Worm (Caenorhabditis elegans) whole organism, L4 larva: ENCODE measurements around the gene mtm-6.

ENCODE experiments used
- ceh-20 ChIP-seq: fragments of 200-800 bp; sonication (Bioruptor generic); IDR thresholded peaks from 2 replicates; pipeline ENCODE4 v1.3.6; 2022; ENCODE audit warnings: missing genetic modification reagents, missing genetic modification characterization, missing compliant biosample characterization
- lsy-2 ChIP-seq, 2 experiments: fragments of 150-350 bp in 1 of 2; sonication (generic microtip) in 1 of 2; optimal IDR thresholded peaks; 2 replicates each; lab custom pipeline; 2014 to 2017; ENCODE audit warnings: missing biosample characterization in 2 of 2, missing genetic modification characterization in 2 of 2
- nhr-102 ChIP-seq: sonication (generic microtip); optimal IDR thresholded peaks from 2 replicates; lab custom pipeline; 2016; ENCODE audit warnings: mild to moderate bottlenecking, missing genetic modification characterization, moderate library complexity, missing compliant biosample characterization
- nhr-237 ChIP-seq: sonication (generic microtip); optimal IDR thresholded peaks from 2 replicates; lab custom pipeline; 2017; ENCODE audit warnings: missing biosample characterization, missing genetic modification characterization
- nhr-41 ChIP-seq: fragments of 200-800 bp; sonication (Bioruptor generic); IDR thresholded peaks from 2 replicates; pipeline ENCODE4 v1.3.6; 2022; ENCODE audit warnings: missing genetic modification reagents, missing genetic modification characterization, missing compliant biosample characterization
- nhr-76 ChIP-seq: fragments of 150-350 bp; optimal IDR thresholded peaks from 2 replicates; lab custom pipeline; 2014; ENCODE audit warnings: missing biosample characterization, missing genetic modification characterization
- unc-130 ChIP-seq: sonication (generic microtip); optimal IDR thresholded peaks from 2 replicates; lab custom pipeline; 2016; ENCODE audit warnings: missing genetic modification reagents, missing genetic modification characterization, missing compliant biosample characterization

DNA sequence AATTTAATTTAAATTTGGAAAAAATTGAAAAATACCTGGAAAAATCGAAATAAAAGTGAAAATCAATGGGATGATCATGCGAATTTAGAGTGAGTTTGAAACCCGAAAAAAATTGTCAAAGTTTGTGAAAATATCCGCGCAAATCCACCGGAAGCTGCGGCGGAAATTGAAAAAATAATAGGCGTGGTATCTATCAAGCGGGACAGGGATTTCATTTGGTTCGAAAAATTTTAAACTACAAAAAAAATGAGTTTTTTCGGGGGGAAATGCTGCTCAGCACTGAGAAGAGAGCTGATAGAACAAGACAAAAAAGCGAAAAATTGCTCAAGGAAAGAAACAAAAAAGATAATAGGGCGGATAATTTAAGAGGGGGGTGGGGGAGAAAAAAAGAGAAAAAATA, 24.1 kb downstream of the mtm-6 start, which contains the start of gene T03F6.9:
- TF ChIP-seq nhr-76 (tag; lab: Kevin White, UChicago) = no peak
- no peak for TF ChIP-seq nhr-102 (tag; lab: Kevin White, UChicago)
- TF ChIP-seq ceh-20 (GFP tag; lab: Robert Waterston, UW) = no peak
- no peak for TF ChIP-seq unc-130 (GFP tag; lab: Kevin White, UChicago)
- TF ChIP-seq nhr-41 (GFP tag; lab: Robert Waterston, UW) = no peak
- TF ChIP-seq nhr-237 (tag; lab: Kevin White, UChicago) = no peak
- TF ChIP-seq lsy-2 (tag; optimal IDR thresholded peaks at IDR 0.05; lab: Kevin White, UChicago) = no peak
